Fruit fly (Drosophila melanogaster): Measurements from ENCODE around the gene eIF4E1.

DNA sequence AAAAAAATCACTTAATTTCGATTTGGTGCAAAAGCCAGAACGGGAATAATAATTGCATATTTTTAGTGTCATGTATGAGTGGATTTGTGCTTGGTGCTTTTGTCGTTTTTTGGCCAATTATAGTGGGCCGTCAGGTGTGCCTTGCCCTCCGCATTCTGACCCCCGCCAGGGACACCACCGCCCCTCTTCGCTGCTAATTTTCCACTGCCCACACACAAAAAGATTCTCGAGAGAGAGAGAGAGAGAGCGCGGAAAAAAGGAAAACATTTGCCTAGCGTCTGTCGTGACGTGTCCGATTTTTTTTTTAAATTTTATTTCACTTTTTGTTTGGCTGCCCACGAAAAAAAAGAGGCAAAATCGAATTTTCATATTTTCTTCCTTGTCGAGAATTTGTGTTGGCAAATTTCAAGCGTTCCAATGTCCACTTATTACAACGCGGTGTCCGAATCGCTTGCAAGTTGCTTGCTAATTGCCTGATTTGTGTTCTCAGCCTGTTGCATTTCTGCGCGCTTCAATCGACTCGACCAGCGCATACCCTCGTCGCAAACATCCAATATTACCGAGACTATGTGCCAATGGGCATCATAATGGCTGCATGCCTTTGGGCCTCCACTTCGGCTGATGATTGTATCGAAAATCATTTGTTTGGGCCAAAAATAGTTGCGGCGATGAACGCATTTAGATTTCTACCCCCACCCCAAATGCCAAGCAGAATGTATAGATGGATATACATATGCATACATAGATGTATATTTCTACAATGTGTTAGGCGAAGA, 29.8 kb upstream of the eIF4E1 start:
- no peak for TF ChIP-seq CG11398 (GFP tag; optimal IDR thresholded peaks at IDR 0.05)
- TF ChIP-seq CG15073 (GFP tag; optimal IDR thresholded peaks at IDR 0.05): no peak
- no peak for TF ChIP-seq Poxn (GFP tag; IDR thresholded peaks at IDR 0.05)
- no peak for TF ChIP-seq CG43689 (GFP tag; IDR thresholded peaks at IDR 0.05)
